Fruit fly (Drosophila melanogaster) whole organism, embryonic: Measurements from ENCODE around the gene CG14043.
A peak's percentile ranks its signal among the peaks of the same experiment; 100 is the strongest.

ENCODE experiments used
- CG10209 ChIP-seq: fragments of 200-800 bp; sonication (Bioruptor generic); optimal IDR thresholded peaks from 3 replicates; lab custom pipeline; 2017; ENCODE audit warnings: missing biosample characterization, mild to moderate bottlenecking, missing genetic modification characterization, missing genetic modification reagents
- CG10979 ChIP-seq: fragments of 200-800 bp; sonication (Bioruptor generic); optimal IDR thresholded peaks from 2 replicates; lab custom pipeline; 2018; ENCODE audit warnings: missing biosample characterization, mild to moderate bottlenecking, missing genetic modification characterization, moderate library complexity
- CG11560 ChIP-seq: fragments of 200-800 bp; sonication (Bioruptor generic); IDR thresholded peaks from 3 replicates; pipeline ENCODE4 v1.3.6; 2022; ENCODE audit warnings: missing biosample characterization, missing genetic modification characterization
- CG11723 ChIP-seq: fragments of 200-800 bp; sonication (Bioruptor generic); optimal IDR thresholded peaks from 2 replicates; lab custom pipeline; 2017; ENCODE audit warnings: missing biosample characterization, mild to moderate bottlenecking, missing genetic modification characterization
- CG15696 ChIP-seq: fragments of 200-800 bp; sonication (Bioruptor generic); optimal IDR thresholded peaks from 2 replicates; lab custom pipeline; 2019; ENCODE audit warnings: missing biosample characterization, mild to moderate bottlenecking, missing genetic modification characterization, moderate library complexity
- CG16779 ChIP-seq: fragments of 200-800 bp; sonication (Bioruptor generic); IDR thresholded peaks from 2 replicates; pipeline ENCODE4 v1.3.6; 2022; ENCODE audit warnings: missing biosample characterization, missing genetic modification characterization
- CG17186 ChIP-seq: fragments of 200-800 bp; sonication (Bioruptor generic); optimal IDR thresholded peaks from 3 replicates; lab custom pipeline; 2017; ENCODE audit warnings: missing biosample characterization, missing genetic modification reagents, missing genetic modification characterization
- CG17385 ChIP-seq: fragments of 200-800 bp; sonication (Bioruptor generic); optimal IDR thresholded peaks from 3 replicates; lab custom pipeline; 2018; ENCODE audit warnings: missing biosample characterization, mild to moderate bottlenecking, missing genetic modification characterization
- CG17568 ChIP-seq: fragments of 200-800 bp; sonication (Bioruptor generic); optimal IDR thresholded peaks from 2 replicates; lab custom pipeline; 2018; ENCODE audit warnings: missing biosample characterization, mild to moderate bottlenecking, missing genetic modification characterization, moderate library complexity
- CG1792 ChIP-seq: fragments of 200-800 bp; sonication (Bioruptor generic); optimal IDR thresholded peaks from 2 replicates; lab custom pipeline; 2016; ENCODE audit warnings: missing biosample characterization, missing genetic modification characterization
- CG18599 ChIP-seq: fragments of 200-800 bp; sonication (Bioruptor generic); optimal IDR thresholded peaks from 3 replicates; lab custom pipeline; 2017; ENCODE audit warnings: missing biosample characterization, missing genetic modification characterization, mild to moderate bottlenecking, moderate library complexity, missing genetic modification reagents
- CG2120 ChIP-seq: fragments of 200-800 bp; sonication (Bioruptor generic); optimal IDR thresholded peaks from 3 replicates; lab custom pipeline; 2016; ENCODE audit warnings: missing biosample characterization, missing genetic modification characterization
- CG2129 ChIP-seq: fragments of 200-800 bp; sonication (Bioruptor generic); IDR thresholded peaks from 2 replicates; pipeline ENCODE4 v1.3.6; 2022; ENCODE audit warnings: missing biosample characterization, missing genetic modification characterization; ENCODE audit not compliant: partially characterized antibody
- CG31388 ChIP-seq: fragments of 200-800 bp; sonication (Bioruptor generic); optimal IDR thresholded peaks from 2 replicates; lab custom pipeline; 2016; ENCODE audit warnings: missing biosample characterization, missing genetic modification characterization
- CG3281 ChIP-seq: fragments of 200-800 bp; sonication (Bioruptor generic); optimal IDR thresholded peaks from 3 replicates; lab custom pipeline; 2017; ENCODE audit warnings: missing biosample characterization, mild to moderate bottlenecking, missing genetic modification characterization
- CG33213 ChIP-seq: fragments of 200-800 bp; sonication (Bioruptor generic); optimal IDR thresholded peaks from 3 replicates; lab custom pipeline; 2016; ENCODE audit warnings: missing biosample characterization, missing genetic modification characterization
- CG4282 ChIP-seq: fragments of 200-800 bp; sonication (Bioruptor generic); optimal IDR thresholded peaks from 2 replicates; lab custom pipeline; 2016; ENCODE audit warnings: missing biosample characterization, missing genetic modification characterization
- CG5180 ChIP-seq: fragments of 200-800 bp; sonication (Bioruptor generic); optimal IDR thresholded peaks from 3 replicates; lab custom pipeline; 2017; ENCODE audit warnings: missing biosample characterization, missing genetic modification characterization, mild to moderate bottlenecking, moderate library complexity, missing genetic modification reagents
- CG5953 ChIP-seq: fragments of 200-800 bp; sonication (Bioruptor generic); IDR thresholded peaks from 2 replicates; pipeline ENCODE4 v1.3.6; 2022; ENCODE audit warnings: missing biosample characterization, missing genetic modification characterization
- Fer1 ChIP-seq: fragments of 200-800 bp; sonication (Bioruptor generic); optimal IDR thresholded peaks from 2 replicates; lab custom pipeline; 2017; ENCODE audit warnings: missing biosample characterization, mild to moderate bottlenecking, missing genetic modification characterization
- Fer3 ChIP-seq: fragments of 200-800 bp; sonication (Bioruptor generic); optimal IDR thresholded peaks from 2 replicates; lab custom pipeline; 2018; ENCODE audit warnings: missing biosample characterization, mild to moderate bottlenecking, missing genetic modification characterization, moderate library complexity
- Gsc ChIP-seq: fragments of 200-800 bp; sonication (Bioruptor generic); IDR thresholded peaks from 2 replicates; pipeline ENCODE4 v1.3.6; 2022; ENCODE audit warnings: missing biosample characterization, missing genetic modification characterization
- Gug ChIP-seq: fragments of 200-800 bp; sonication (Bioruptor generic); IDR thresholded peaks from 4 replicates; pipeline ENCODE4 v1.3.6; 2022; ENCODE audit warnings: missing biosample characterization, missing genetic modification characterization
- H15 ChIP-seq: fragments of 200-800 bp; sonication (Bioruptor generic); IDR thresholded peaks from 3 replicates; pipeline ENCODE4 v1.3.6; 2022; ENCODE audit warnings: missing biosample characterization, missing genetic modification characterization
- Optix ChIP-seq: fragments of 200-800 bp; sonication (Bioruptor generic); IDR thresholded peaks from 3 replicates; pipeline ENCODE4 v1.3.6; 2022; ENCODE audit warnings: missing biosample characterization, missing genetic modification characterization
- PHDP ChIP-seq: fragments of 200-800 bp; sonication (Bioruptor generic); optimal IDR thresholded peaks from 3 replicates; lab custom pipeline; 2018; ENCODE audit warnings: missing biosample characterization, mild to moderate bottlenecking, missing genetic modification characterization, moderate library complexity
- Sox100B ChIP-seq: fragments of 200-800 bp; sonication (Bioruptor generic); optimal IDR thresholded peaks from 3 replicates; lab custom pipeline; 2018; ENCODE audit warnings: missing biosample characterization, mild to moderate bottlenecking, missing genetic modification characterization
- al ChIP-seq: fragments of 200-800 bp; sonication (Bioruptor generic); IDR thresholded peaks from 2 replicates; pipeline ENCODE4 v1.3.6; 2022; ENCODE audit warnings: missing biosample characterization, missing genetic modification characterization
- ash1 ChIP-seq: fragments of 200-800 bp; sonication (Bioruptor generic); optimal IDR thresholded peaks from 2 replicates; lab custom pipeline; 2018; ENCODE audit warnings: missing biosample characterization, mild to moderate bottlenecking, missing genetic modification characterization
- cg ChIP-seq: fragments of 200-800 bp; sonication (Bioruptor generic); optimal IDR thresholded peaks from 3 replicates; lab custom pipeline; 2019; ENCODE audit warnings: missing biosample characterization, mild to moderate bottlenecking, missing genetic modification characterization, moderate library complexity
- danr ChIP-seq: fragments of 200-800 bp; sonication (Bioruptor generic); IDR thresholded peaks from 2 replicates; pipeline ENCODE4 v1.3.6; 2022; ENCODE audit warnings: missing biosample characterization, missing genetic modification characterization
- dimm ChIP-seq: fragments of 200-800 bp; sonication (Bioruptor generic); IDR thresholded peaks from 2 replicates; pipeline ENCODE4 v1.3.6; 2022; ENCODE audit warnings: missing biosample characterization, missing genetic modification characterization
- emc ChIP-seq: fragments of 200-800 bp; sonication (Bioruptor generic); optimal IDR thresholded peaks from 2 replicates; lab custom pipeline; 2016; ENCODE audit warnings: missing biosample characterization, missing genetic modification characterization
- ems ChIP-seq: fragments of 200-800 bp; sonication (Bioruptor generic); optimal IDR thresholded peaks from 3 replicates; lab custom pipeline; 2016; ENCODE audit warnings: missing biosample characterization, missing genetic modification characterization
- gcm ChIP-seq: fragments of 200-800 bp; sonication (Bioruptor generic); optimal IDR thresholded peaks from 2 replicates; lab custom pipeline; 2019; ENCODE audit warnings: missing biosample characterization, mild to moderate bottlenecking, missing genetic modification characterization, moderate library complexity
- grn ChIP-seq: fragments of 200-800 bp; sonication (Bioruptor generic); optimal IDR thresholded peaks from 3 replicates; lab custom pipeline; 2017; ENCODE audit warnings: missing biosample characterization, missing genetic modification characterization
- ham ChIP-seq: fragments of 200-800 bp; sonication (Bioruptor generic); IDR thresholded peaks from 2 replicates; pipeline ENCODE4 v1.3.6; 2022; ENCODE audit warnings: missing biosample characterization, missing genetic modification characterization
- lbe ChIP-seq: fragments of 200-800 bp; sonication (Bioruptor generic); optimal IDR thresholded peaks from 2 replicates; lab custom pipeline; 2016; ENCODE audit warnings: missing biosample characterization, mild to moderate bottlenecking, missing genetic modification characterization
- mld ChIP-seq: fragments of 200-800 bp; sonication (Bioruptor generic); IDR thresholded peaks from 3 replicates; pipeline ENCODE4 v1.3.6; 2022; ENCODE audit warnings: missing biosample characterization, missing genetic modification characterization; ENCODE audit not compliant: partially characterized antibody
- onecut ChIP-seq: fragments of 200-800 bp; sonication (Bioruptor generic); IDR thresholded peaks from 2 replicates; pipeline ENCODE4 v1.3.6; 2022; ENCODE audit warnings: missing biosample characterization, missing genetic modification characterization
- peb ChIP-seq: fragments of 200-800 bp; sonication (Bioruptor generic); IDR thresholded peaks from 2 replicates; pipeline ENCODE4 v1.3.6; 2022; ENCODE audit warnings: missing biosample characterization, missing genetic modification characterization
- prd ChIP-seq, 3 experiments: fragments of >200 bp in 2 of 3; fragments of 200-800 bp in 1 of 3; sonication (Bioruptor generic) in 1 of 3; optimal IDR thresholded peaks in 2 of 3; IDR thresholded peaks in 1 of 3; 2 replicates in 2 of 3; 3 replicates in 1 of 3; pipeline versions ENCODE4 v1.3.6 to Lab custom; 2017 to 2022; ENCODE audit warnings: missing biosample characterization in 1 of 3, missing genetic modification characterization in 1 of 3
- repo ChIP-seq: fragments of 200-800 bp; sonication (Bioruptor generic); optimal IDR thresholded peaks from 2 replicates; lab custom pipeline; 2016; ENCODE audit warnings: missing biosample characterization, missing genetic modification characterization
- ro ChIP-seq: fragments of 200-800 bp; sonication (Bioruptor generic); IDR thresholded peaks from 2 replicates; pipeline ENCODE4 v1.3.6; 2022; ENCODE audit warnings: missing biosample characterization, missing genetic modification characterization
- row ChIP-seq: fragments of 200-800 bp; sonication (Bioruptor generic); IDR thresholded peaks from 3 replicates; pipeline ENCODE4 v1.3.6; 2022; ENCODE audit warnings: missing biosample characterization, missing genetic modification characterization
- so ChIP-seq: fragments of 200-800 bp; sonication (Bioruptor generic); IDR thresholded peaks from 3 replicates; pipeline ENCODE4 v1.3.6; 2022; ENCODE audit warnings: missing biosample characterization, missing genetic modification characterization
- tap ChIP-seq: fragments of 200-800 bp; optimal IDR thresholded peaks from 3 replicates; lab custom pipeline; 2019; ENCODE audit warnings: missing biosample characterization, mild to moderate bottlenecking, missing genetic modification characterization, moderate library complexity
- trem ChIP-seq: fragments of 200-800 bp; optimal IDR thresholded peaks from 3 replicates; lab custom pipeline; 2019; ENCODE audit warnings: missing biosample characterization, mild to moderate bottlenecking, missing genetic modification characterization, moderate library complexity
- trh ChIP-seq: fragments of 200-800 bp; sonication (Bioruptor generic); optimal IDR thresholded peaks from 2 replicates; lab custom pipeline; 2016; ENCODE audit warnings: missing biosample characterization, missing genetic modification characterization
- unc-4 ChIP-seq: fragments of 200-800 bp; sonication (Bioruptor generic); IDR thresholded peaks from 2 replicates; pipeline ENCODE4 v1.3.6; 2022; ENCODE audit warnings: missing biosample characterization, missing genetic modification characterization; ENCODE audit not compliant: partially characterized antibody
- vvl ChIP-seq: fragments of 200-800 bp; sonication (Bioruptor generic); IDR thresholded peaks from 2 replicates; pipeline ENCODE4 v1.3.6; 2022; ENCODE audit warnings: missing biosample characterization, missing genetic modification characterization

CG14043 gene

dm6 chr2L:4936325-4936869, 35.1 kb upstream of the CG14043 start, which contains the start of gene hoe2 (continued):
- TF ChIP-seq dimm (GFP tag; lab: Robert Waterston, UW) (no peak), Sox100B (GFP tag; lab: Kevin White, UChicago) (no peak), so (GFP tag; lab: Robert Waterston, UW) (no peak), Optix (GFP tag; lab: Robert Waterston, UW) (no peak), repo (GFP tag; lab: Kevin White, UChicago) (no peak), ems (GFP tag; lab: Kevin White, UChicago) (no peak), prd (optimal IDR thresholded peaks at IDR 0.05; lab: Kevin White, UChicago) (no peak), prd (GFP tag; IDR thresholded peaks at IDR 0.05; lab: Robert Waterston, UW) (no peak), CG5953 (GFP tag; lab: Robert Waterston, UW) (no peak), ham (GFP tag; lab: Robert Waterston, UW) (no peak), CG33213 (no peak), CG17568 (GFP tag; lab: Kevin White, UChicago) (no peak), CG15696 (no peak), H15 (GFP tag; lab: Robert Waterston, UW) (no peak), danr (GFP tag; lab: Robert Waterston, UW) (no peak), CG18599 (GFP tag; lab: Kevin White, UChicago) (peak; percentile 57), ro (no peak), Gug (GFP tag; lab: Robert Waterston, UW) (no peak), CG5180 (GFP tag; lab: Kevin White, UChicago) (no peak), emc (GFP tag; lab: Kevin White, UChicago) (no peak), grn (GFP tag; lab: Kevin White, UChicago) (no peak), trem (tag; lab: Kevin White, UChicago) (no peak), CG10979 (tag; lab: Kevin White, UChicago) (no peak), cg (GFP tag; lab: Kevin White, UChicago) (no peak), PHDP (tag; lab: Kevin White, UChicago) (no peak), trh (GFP tag; lab: Kevin White, UChicago) (no peak), CG2120 (no peak), CG11560 (tag; lab: Robert Waterston, UW) (no peak), CG10209 (GFP tag; lab: Kevin White, UChicago) (no peak), CG4282 (GFP tag; lab: Kevin White, UChicago) (no peak), onecut (GFP tag; lab: Robert Waterston, UW) (no peak), unc-4 (GFP tag; lab: Robert Waterston, UW) (no peak), vvl (GFP tag; lab: Robert Waterston, UW) (no peak), peb (GFP tag; lab: Robert Waterston, UW) (no peak), tap (tag; lab: Kevin White, UChicago) (no peak), CG31388 (GFP tag; lab: Kevin White, UChicago) (no peak), lbe (GFP tag; lab: Kevin White, UChicago) (no peak), CG17385 (GFP tag; lab: Kevin White, UChicago) (no peak), Fer1 (GFP tag; lab: Kevin White, UChicago) (peak; percentile 80), ash1 (GFP tag; lab: Kevin White, UChicago) (no peak), al (GFP tag; lab: Robert Waterston, UW) (no peak), CG3281 (peak; percentile 31), Gsc (GFP tag; lab: Robert Waterston, UW) (no peak), CG1792 (no peak), CG2129 (GFP tag; lab: Robert Waterston, UW) (no peak), CG17186 (GFP tag; lab: Kevin White, UChicago) (no peak), Fer3 (tag; lab: Kevin White, UChicago) (no peak), CG16779 (0 out of 2 replicates have a peak, but pooled peaks have one; percentile 29), CG11723 (GFP tag; lab: Kevin White, UChicago) (no peak), gcm (GFP tag; lab: Kevin White, UChicago) (no peak), mld (no peak), row (GFP tag; lab: Robert Waterston, UW) (no peak)
